Fruit fly (Drosophila melanogaster) whole organism, embryonic: Measurements from ENCODE around the gene Rpt6R.

ENCODE experiments used
- CG11504 ChIP-seq: fragments of 200-800 bp; sonication (Bioruptor generic); optimal IDR thresholded peaks from 3 replicates; lab custom pipeline; 2019; ENCODE audit warnings: missing biosample characterization, mild to moderate bottlenecking, missing genetic modification characterization, moderate library complexity
- CG11695 ChIP-seq: fragments of 200-800 bp; sonication (Bioruptor generic); IDR thresholded peaks from 3 replicates; pipeline ENCODE4 v1.3.6; 2022; ENCODE audit warnings: missing biosample characterization, missing genetic modification characterization
- CG12155 ChIP-seq: fragments of 200-800 bp; sonication (Bioruptor generic); optimal IDR thresholded peaks from 3 replicates; lab custom pipeline; 2016; ENCODE audit warnings: missing biosample characterization, missing genetic modification characterization
- CG14667 ChIP-seq: fragments of 200-800 bp; sonication (Bioruptor generic); IDR thresholded peaks from 2 replicates; pipeline ENCODE4 v1.3.6; 2022; ENCODE audit warnings: missing biosample characterization, missing genetic modification characterization
- CG14860 ChIP-seq: fragments of 200-800 bp; sonication (Bioruptor generic); IDR thresholded peaks from 3 replicates; pipeline ENCODE4 v1.3.6; 2022; ENCODE audit warnings: missing biosample characterization, missing genetic modification characterization; ENCODE audit not compliant: partially characterized antibody
- CG1529 ChIP-seq: fragments of 200-800 bp; sonication (Bioruptor generic); optimal IDR thresholded peaks from 3 replicates; lab custom pipeline; 2018; ENCODE audit warnings: missing biosample characterization, missing genetic modification characterization
- CG17612 ChIP-seq: fragments of 200-800 bp; sonication (Bioruptor generic); IDR thresholded peaks from 2 replicates; pipeline ENCODE4 v1.3.6; 2022; ENCODE audit warnings: missing biosample characterization, missing genetic modification characterization
- CG18599 ChIP-seq: fragments of 200-800 bp; sonication (Bioruptor generic); optimal IDR thresholded peaks from 3 replicates; lab custom pipeline; 2017; ENCODE audit warnings: missing biosample characterization, missing genetic modification characterization, mild to moderate bottlenecking, moderate library complexity, missing genetic modification reagents
- CG2120 ChIP-seq: fragments of 200-800 bp; sonication (Bioruptor generic); optimal IDR thresholded peaks from 3 replicates; lab custom pipeline; 2016; ENCODE audit warnings: missing biosample characterization, missing genetic modification characterization
- CG2678 ChIP-seq: fragments of 200-800 bp; sonication (Bioruptor generic); optimal IDR thresholded peaks from 3 replicates; lab custom pipeline; 2019; ENCODE audit warnings: missing biosample characterization, mild to moderate bottlenecking, missing genetic modification characterization, moderate library complexity
- CG32532 ChIP-seq: fragments of 200-800 bp; sonication (Bioruptor generic); IDR thresholded peaks from 2 replicates; pipeline ENCODE4 v1.3.6; 2022; ENCODE audit warnings: missing biosample characterization, missing genetic modification characterization
- CG3281 ChIP-seq: fragments of 200-800 bp; sonication (Bioruptor generic); optimal IDR thresholded peaks from 3 replicates; lab custom pipeline; 2017; ENCODE audit warnings: missing biosample characterization, mild to moderate bottlenecking, missing genetic modification characterization
- CG34422 ChIP-seq: fragments of 200-800 bp; sonication (Bioruptor generic); IDR thresholded peaks from 3 replicates; pipeline ENCODE4 v1.3.6; 2022; ENCODE audit warnings: missing biosample characterization, missing genetic modification characterization
- CG6254 ChIP-seq: fragments of 200-800 bp; sonication (Bioruptor generic); optimal IDR thresholded peaks from 3 replicates; lab custom pipeline; 2017; ENCODE audit warnings: mild to moderate bottlenecking, missing biosample characterization, missing genetic modification reagents, missing genetic modification characterization
- CG8478 ChIP-seq: fragments of >200 bp; optimal IDR thresholded peaks from 2 replicates; lab custom pipeline; 2018
- CG9727 ChIP-seq: fragments of 200-800 bp; sonication (Bioruptor generic); optimal IDR thresholded peaks from 3 replicates; lab custom pipeline; 2017; ENCODE audit warnings: missing biosample characterization, mild to moderate bottlenecking, missing genetic modification characterization
- CHES-1-like ChIP-seq: fragments of 200-800 bp; sonication (Bioruptor generic); optimal IDR thresholded peaks from 2 replicates; lab custom pipeline; 2016; ENCODE audit warnings: missing biosample characterization, missing genetic modification characterization
- D19B ChIP-seq: fragments of 200-800 bp; sonication (Bioruptor generic); optimal IDR thresholded peaks from 2 replicates; lab custom pipeline; 2017; ENCODE audit warnings: missing biosample characterization, mild to moderate bottlenecking, missing genetic modification characterization
- Drgx ChIP-seq: fragments of 200-800 bp; sonication (Bioruptor generic); IDR thresholded peaks from 2 replicates; pipeline ENCODE4 v1.3.6; 2022; ENCODE audit warnings: missing biosample characterization, missing genetic modification characterization
- Ets65A ChIP-seq: fragments of 200-800 bp; sonication (Bioruptor generic); peaks from one replicate; lab custom pipeline; 2016; ENCODE audit warnings: missing biosample characterization, missing genetic modification characterization
- HLH4C ChIP-seq: fragments of 200-800 bp; sonication (Bioruptor generic); IDR thresholded peaks from 3 replicates; pipeline ENCODE4 v1.3.6; 2022; ENCODE audit warnings: missing biosample characterization, missing genetic modification characterization; ENCODE audit not compliant: partially characterized antibody
- Lim3 ChIP-seq: fragments of 200-800 bp; sonication (Bioruptor generic); IDR thresholded peaks from 2 replicates; pipeline ENCODE4 v1.3.6; 2022; ENCODE audit warnings: missing biosample characterization, missing genetic modification characterization
- MBD-R2 ChIP-seq: fragments of 200-800 bp; sonication (Bioruptor generic); IDR thresholded peaks from 2 replicates; pipeline ENCODE4 v1.3.6; 2022; ENCODE audit warnings: missing biosample characterization, missing genetic modification characterization
- Meics ChIP-seq: fragments of 200-800 bp; sonication (Bioruptor generic); optimal IDR thresholded peaks from 2 replicates; lab custom pipeline; 2017; ENCODE audit warnings: missing biosample characterization, mild to moderate bottlenecking, missing genetic modification characterization
- Mrtf ChIP-seq: fragments of 200-800 bp; sonication (Bioruptor generic); IDR thresholded peaks from 3 replicates; pipeline ENCODE4 v1.3.6; 2022; ENCODE audit warnings: missing biosample characterization, missing genetic modification characterization
- Rfx ChIP-seq: fragments of 200-800 bp; sonication (Bioruptor generic); IDR thresholded peaks from 2 replicates; pipeline ENCODE4 v1.3.6; 2022; ENCODE audit warnings: missing biosample characterization, missing genetic modification characterization
- Scr ChIP-seq: fragments of 200-800 bp; sonication (Bioruptor generic); IDR thresholded peaks from 2 replicates; pipeline ENCODE4 v1.3.6; 2022; ENCODE audit warnings: missing biosample characterization, missing genetic modification characterization; ENCODE audit not compliant: partially characterized antibody
- Trl ChIP-seq, 3 experiments: fragments of >200 bp in 2 of 3; fragments of 200-800 bp in 1 of 3; sonication (Bioruptor generic) in 1 of 3; optimal IDR thresholded peaks; 2 replicates in 1 of 3; 3 replicates in 2 of 3; lab custom pipeline; 2016 to 2017; ENCODE audit warnings: missing biosample characterization in 1 of 3, missing genetic modification characterization in 1 of 3
- Usf ChIP-seq: fragments of 200-800 bp; sonication (Bioruptor generic); optimal IDR thresholded peaks from 2 replicates; lab custom pipeline; 2017; ENCODE audit warnings: missing genotype, missing biosample characterization, missing genetic modification characterization
- YL-1 ChIP-seq: fragments of 200-800 bp; sonication (Bioruptor generic); optimal IDR thresholded peaks from 3 replicates; lab custom pipeline; 2017; ENCODE audit warnings: missing biosample characterization, mild to moderate bottlenecking, missing genetic modification characterization
- ab ChIP-seq: fragments of 200-800 bp; sonication (Bioruptor generic); optimal IDR thresholded peaks from 2 replicates; lab custom pipeline; 2016; ENCODE audit warnings: missing biosample characterization, missing genetic modification characterization
- ato ChIP-seq: fragments of 200-800 bp; sonication (Bioruptor generic); IDR thresholded peaks from 2 replicates; pipeline ENCODE4 v1.3.6; 2022; ENCODE audit warnings: missing biosample characterization, missing genetic modification characterization; ENCODE audit not compliant: partially characterized antibody
- chinmo ChIP-seq: fragments of 200-800 bp; sonication (Bioruptor generic); IDR thresholded peaks from 4 replicates; pipeline ENCODE4 v1.3.6; 2022; ENCODE audit warnings: missing biosample characterization, missing genetic modification characterization; ENCODE audit not compliant: partially characterized antibody
- da ChIP-seq: fragments of 200-800 bp; sonication (Bioruptor generic); optimal IDR thresholded peaks from 2 replicates; lab custom pipeline; 2016; ENCODE audit warnings: missing biosample characterization, missing genetic modification characterization
- ewg ChIP-seq: fragments of 200-800 bp; sonication (Bioruptor generic); optimal IDR thresholded peaks from 3 replicates; lab custom pipeline; 2017; ENCODE audit warnings: mild to moderate bottlenecking, missing biosample characterization, missing genetic modification reagents, missing genetic modification characterization
- fu2 ChIP-seq: fragments of 200-800 bp; sonication (Bioruptor generic); optimal IDR thresholded peaks from 2 replicates; lab custom pipeline; 2016; ENCODE audit warnings: missing biosample characterization, missing genetic modification characterization
- grau ChIP-seq: fragments of 200-800 bp; optimal IDR thresholded peaks from 3 replicates; lab custom pipeline; 2019; ENCODE audit warnings: missing biosample characterization, mild to moderate bottlenecking, missing genetic modification characterization, moderate library complexity
- jigr1 ChIP-seq: fragments of 200-800 bp; sonication (Bioruptor generic); IDR thresholded peaks from 3 replicates; pipeline ENCODE4 v1.3.6; 2022; ENCODE audit warnings: missing biosample characterization, missing genetic modification characterization
- lab ChIP-seq: fragments of 200-800 bp; sonication (Bioruptor generic); optimal IDR thresholded peaks from 3 replicates; lab custom pipeline; 2017; ENCODE audit warnings: missing biosample characterization, missing genetic modification characterization, mild to moderate bottlenecking, moderate library complexity, missing genetic modification reagents
- lilli ChIP-seq: fragments of 200-800 bp; sonication (Bioruptor generic); optimal IDR thresholded peaks from 3 replicates; lab custom pipeline; 2016; ENCODE audit warnings: missing biosample characterization, missing genetic modification characterization
- lmd ChIP-seq: fragments of 200-800 bp; sonication (Bioruptor generic); IDR thresholded peaks from 2 replicates; pipeline ENCODE4 v1.3.6; 2022; ENCODE audit warnings: missing biosample characterization, missing genetic modification characterization
- mam ChIP-seq: fragments of 200-800 bp; sonication (Bioruptor generic); optimal IDR thresholded peaks from 3 replicates; lab custom pipeline; 2016; ENCODE audit warnings: missing biosample characterization, missing genetic modification characterization
- odd ChIP-seq: fragments of 200-800 bp; sonication (Bioruptor generic); optimal IDR thresholded peaks from 2 replicates; lab custom pipeline; 2017; ENCODE audit warnings: missing biosample characterization, mild to moderate bottlenecking, missing genetic modification characterization
- otp ChIP-seq: fragments of 200-800 bp; sonication (Bioruptor generic); IDR thresholded peaks from 3 replicates; pipeline ENCODE4, ENCODE4 v1.3.6; 2022; ENCODE audit warnings: missing biosample characterization, missing genetic modification characterization
- phol ChIP-seq: fragments of 200-800 bp; sonication (Bioruptor generic); optimal IDR thresholded peaks from 3 replicates; lab custom pipeline; 2018; ENCODE audit warnings: missing biosample characterization, mild to moderate bottlenecking, missing genetic modification characterization, moderate library complexity
- pros ChIP-seq: fragments of 200-800 bp; sonication (Bioruptor generic); optimal IDR thresholded peaks from 3 replicates; lab custom pipeline; 2019; ENCODE audit warnings: missing biosample characterization, mild to moderate bottlenecking, missing genetic modification characterization, moderate library complexity
- ro ChIP-seq: fragments of 200-800 bp; sonication (Bioruptor generic); IDR thresholded peaks from 2 replicates; pipeline ENCODE4 v1.3.6; 2022; ENCODE audit warnings: missing biosample characterization, missing genetic modification characterization
- seq ChIP-seq: fragments of 200-800 bp; sonication (Bioruptor generic); IDR thresholded peaks from 2 replicates; pipeline ENCODE4 v1.3.6; 2022; ENCODE audit warnings: missing biosample characterization, missing genetic modification characterization
- wor ChIP-seq: fragments of 200-800 bp; sonication (Bioruptor generic); IDR thresholded peaks from 2 replicates; pipeline ENCODE4 v1.3.6; 2022; ENCODE audit warnings: missing biosample characterization, missing genetic modification characterization
- z ChIP-seq: fragments of 200-800 bp; sonication (Bioruptor generic); IDR thresholded peaks from 3 replicates; pipeline ENCODE4 v1.3.6; 2022; ENCODE audit warnings: missing biosample characterization, missing genetic modification characterization

Rpt6R gene

dm6 chr3R:30564479-30564878 lies 19.0 kb downstream of the Rpt6R start (continued):
- no peak for TF ChIP-seq otp
- no peak for TF ChIP-seq ro
- no peak for TF ChIP-seq Mrtf (GFP tag; lab: Robert Waterston, UW)
- no peak for TF ChIP-seq ato (GFP tag; lab: Robert Waterston, UW)
- no peak for TF ChIP-seq odd (GFP tag; lab: Kevin White, UChicago)
- TF ChIP-seq Drgx (GFP tag; lab: Robert Waterston, UW), result peak; percentile 29; the same call in 1 of the 2 replicates
- no peak for TF ChIP-seq wor (GFP tag; lab: Robert Waterston, UW)
- peak; percentile 3 for TF ChIP-seq CG3281 (GFP tag; lab: Kevin White, UChicago)
- TF ChIP-seq da (GFP tag; lab: Kevin White, UChicago), result no peak
- TF ChIP-seq CG12155 (GFP tag; lab: Kevin White, UChicago), result no peak
- peak; percentile 76 for TF ChIP-seq CG11695 (GFP tag; lab: Robert Waterston, UW)
- peak; percentile 31; the same call in 1 of the 2 replicates for TF ChIP-seq CG32532 (GFP tag; lab: Robert Waterston, UW)
- no peak for TF ChIP-seq CG1529 (GFP tag; lab: Kevin White, UChicago)
- TF ChIP-seq z, result no peak
- peak; percentile 37 for TF ChIP-seq CG2678 (tag; lab: Kevin White, UChicago)
- TF ChIP-seq jigr1 (GFP tag; lab: Robert Waterston, UW), result no peak
- no peak; the same call in 1 of the 2 replicates for TF ChIP-seq lmd (GFP tag; lab: Robert Waterston, UW)
- TF ChIP-seq CG14667 (GFP tag; lab: Robert Waterston, UW), result no peak
- TF ChIP-seq pros (GFP tag; lab: Kevin White, UChicago), result no peak
- TF ChIP-seq ewg, result no peak
- peak; percentile 36; the same call in 1 of the 2 replicates for TF ChIP-seq Rfx (GFP tag; lab: Robert Waterston, UW)
- peak; percentile 35 for TF ChIP-seq Meics
- TF ChIP-seq lilli (GFP tag; lab: Kevin White, UChicago), result peak; percentile 17
- TF ChIP-seq grau (tag; lab: Kevin White, UChicago), result peak; percentile 11
- peak; percentile 7 for TF ChIP-seq CG11504
- no peak for TF ChIP-seq D19B (GFP tag; lab: Kevin White, UChicago)
- TF ChIP-seq fu2 (GFP tag; lab: Kevin White, UChicago), result no peak
- TF ChIP-seq CG2120 (GFP tag; lab: Kevin White, UChicago), result peak; percentile 41
- no peak for TF ChIP-seq CHES-1-like (GFP tag; lab: Kevin White, UChicago)
- TF ChIP-seq HLH4C (GFP tag; lab: Robert Waterston, UW), result no peak
- 0 out of 2 replicates have a peak, but pooled peaks have one; percentile 9 for TF ChIP-seq seq

DNA sequence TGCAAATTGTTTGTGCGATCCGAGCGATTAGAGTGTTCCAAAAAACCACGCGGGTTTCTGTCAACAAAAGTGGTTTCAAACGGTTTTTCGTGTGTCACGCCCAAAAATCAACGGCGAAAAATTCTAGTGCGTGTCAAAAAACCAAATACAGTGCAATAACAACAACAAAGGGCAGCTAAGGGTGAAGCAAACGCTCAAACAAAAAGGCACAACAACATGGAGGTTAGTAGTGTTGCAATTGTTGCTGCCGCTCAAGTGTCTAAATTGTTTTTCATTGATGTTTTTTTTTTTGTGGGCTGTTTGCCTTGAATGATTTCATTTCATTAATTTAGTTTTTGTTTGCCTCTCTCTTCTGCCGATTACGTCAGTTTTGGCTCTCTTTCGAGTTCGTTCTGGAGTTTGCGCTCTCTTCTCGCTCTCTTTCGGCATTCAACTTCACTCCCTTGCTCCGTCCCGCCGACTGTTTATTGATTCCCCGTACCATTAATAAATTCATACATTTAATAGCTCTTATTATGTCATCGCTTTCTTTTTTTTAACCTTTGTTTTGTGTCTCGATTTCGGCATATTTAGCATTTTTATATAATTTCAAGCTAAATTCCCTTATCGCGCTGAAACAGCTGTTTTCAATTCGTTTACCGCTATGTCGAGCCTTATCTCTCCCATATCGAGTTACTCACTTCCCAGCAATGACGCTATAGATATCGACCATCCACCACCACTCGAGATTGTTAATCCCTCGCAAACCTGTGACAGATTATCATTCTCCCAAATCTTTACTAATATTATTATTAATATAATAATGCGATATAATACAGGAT lies 20.0 kb downstream of the Rpt6R start:
- TF ChIP-seq Lim3 (no peak), ab (GFP tag; lab: Kevin White, UChicago) (no peak), Scr (GFP tag; lab: Robert Waterston, UW) (no peak), phol (tag; lab: Kevin White, UChicago) (no peak), lab (peak; percentile 33), CG14860 (GFP tag; lab: Robert Waterston, UW) (no peak), mam (GFP tag; lab: Kevin White, UChicago) (no peak), Trl (optimal IDR thresholded peaks at IDR 0.05; lab: Kevin White, UChicago) (peak; percentile 95 to 96), Trl (GFP tag; optimal IDR thresholded peaks at IDR 0.05; lab: Kevin White, UChicago) (no peak), YL-1 (peak; percentile 12), CG18599 (GFP tag; lab: Kevin White, UChicago) (no peak), Usf (no peak), Ets65A (GFP tag; lab: Kevin White, UChicago) (no peak), chinmo (GFP tag; lab: Robert Waterston, UW) (peak; percentile 72; the same call in 2 of the 4 replicates), ro (no peak), CG9727 (GFP tag; lab: Kevin White, UChicago) (peak; percentile 2), MBD-R2 (GFP tag; lab: Robert Waterston, UW) (no peak), CG6254 (peak; percentile 34), CG34422 (GFP tag; lab: Robert Waterston, UW) (peak; percentile 65; the same call in 1 of the 3 replicates), CG8478 (lab: Kevin White, UChicago) (no peak), CG17612 (GFP tag; lab: Robert Waterston, UW) (no peak)
